Worm (Caenorhabditis elegans) whole organism, mixed stage, embryonic: Measurements from ENCODE around the gene lron-7.

Experiments
- M03D4.4 ChIP-seq: sonication (generic microtip); optimal IDR thresholded peaks from 2 replicates; lab custom pipeline; 2017; ENCODE audit warnings: mild to moderate bottlenecking, missing genetic modification characterization, missing compliant biosample characterization
- blmp-1 ChIP-seq: fragments of 150-350 bp; optimal IDR thresholded peaks from 2 replicates; lab custom pipeline; 2014; ENCODE audit warnings: missing biosample characterization, missing genetic modification characterization
- ces-1 ChIP-seq: fragments of 150-350 bp; optimal IDR thresholded peaks from 2 replicates; lab custom pipeline; 2014; ENCODE audit warnings: missing biosample characterization, missing genetic modification reagents, missing genetic modification characterization
- lsy-2 ChIP-seq: fragments of 150-350 bp; optimal IDR thresholded peaks from 2 replicates; lab custom pipeline; 2014; ENCODE audit warnings: missing biosample characterization, missing genetic modification characterization
- mep-1 ChIP-seq: fragments of 150-350 bp; optimal IDR thresholded peaks from 2 replicates; lab custom pipeline; 2017; ENCODE audit warnings: missing biosample characterization, missing genetic modification reagents, missing genetic modification characterization, inconsistent platforms
- mls-2 ChIP-seq: sonication (generic microtip); optimal IDR thresholded peaks from 2 replicates; lab custom pipeline; 2016; ENCODE audit warnings: mild to moderate bottlenecking, missing genetic modification characterization, moderate library complexity, missing compliant biosample characterization
- snpc-4 ChIP-seq: fragments of 150-350 bp; optimal IDR thresholded peaks from 2 replicates; lab custom pipeline; 2014; ENCODE audit warnings: missing biosample characterization, missing genetic modification characterization

DNA sequence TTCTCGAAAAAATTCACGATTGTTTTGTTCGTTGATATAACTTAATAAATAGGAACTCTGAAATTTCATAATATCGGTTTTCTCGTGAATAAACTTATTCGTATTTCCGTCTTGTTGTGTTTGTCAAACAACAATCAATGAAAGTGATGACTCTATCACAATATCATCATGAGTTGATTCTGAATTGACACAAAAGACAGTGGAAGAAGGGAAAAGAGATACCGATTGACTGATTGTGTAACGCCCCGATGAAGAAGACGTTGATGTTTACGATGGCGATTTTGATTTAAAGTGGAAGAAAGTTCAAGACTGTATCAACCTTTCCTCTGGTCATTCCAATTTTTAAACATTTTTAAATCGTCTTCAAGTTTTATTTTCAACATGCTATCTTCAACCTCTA is 37.7 kb downstream of the lron-7 start, which contains the start of gene ttr-59:
- TF ChIP-seq lsy-2 (tag; lab: Kevin White, UChicago): no peak
- TF ChIP-seq M03D4.4: no peak
- no peak for TF ChIP-seq ces-1
- TF ChIP-seq mep-1 (tag; lab: Kevin White, UChicago): no peak
- TF ChIP-seq mls-2 (tag; lab: Kevin White, UChicago): no peak
- no peak for TF ChIP-seq blmp-1
- TF ChIP-seq snpc-4 (tag; lab: Kevin White, UChicago): no peak
